Worm (Caenorhabditis elegans) whole organism, late embryonic: ENCODE data around the gene ergi-3.

Experiments used
- C38D4.7 ChIP-seq: fragments of 200-800 bp; sonication (Bioruptor generic); optimal IDR thresholded peaks from 2 replicates; lab custom pipeline; 2018; ENCODE audit warnings: mild to moderate bottlenecking, missing genetic modification characterization, moderate library complexity, missing compliant biosample characterization
- F13H6.1 ChIP-seq: sonication (generic microtip); optimal IDR thresholded peaks from 2 replicates; lab custom pipeline; 2016; ENCODE audit warnings: missing genetic modification characterization, missing compliant biosample characterization
- nhr-11 ChIP-seq: fragments of 150-350 bp; optimal IDR thresholded peaks from 2 replicates; lab custom pipeline; 2014; ENCODE audit warnings: missing biosample characterization, missing genetic modification characterization
- pag-3 ChIP-seq: sonication (generic microtip); optimal IDR thresholded peaks from 2 replicates; lab custom pipeline; 2016; ENCODE audit warnings: missing compliant biosample characterization, missing genetic modification characterization, borderline replicate concordance
- pqm-1 ChIP-seq: sonication (generic microtip); optimal IDR thresholded peaks from 2 replicates; lab custom pipeline; 2016; ENCODE audit warnings: missing genetic modification characterization, missing compliant biosample characterization
- ttx-3 ChIP-seq: sonication (generic microtip); optimal IDR thresholded peaks from 2 replicates; lab custom pipeline; 2016; ENCODE audit warnings: missing genetic modification reagents, missing genetic modification characterization, missing compliant biosample characterization

DNA sequence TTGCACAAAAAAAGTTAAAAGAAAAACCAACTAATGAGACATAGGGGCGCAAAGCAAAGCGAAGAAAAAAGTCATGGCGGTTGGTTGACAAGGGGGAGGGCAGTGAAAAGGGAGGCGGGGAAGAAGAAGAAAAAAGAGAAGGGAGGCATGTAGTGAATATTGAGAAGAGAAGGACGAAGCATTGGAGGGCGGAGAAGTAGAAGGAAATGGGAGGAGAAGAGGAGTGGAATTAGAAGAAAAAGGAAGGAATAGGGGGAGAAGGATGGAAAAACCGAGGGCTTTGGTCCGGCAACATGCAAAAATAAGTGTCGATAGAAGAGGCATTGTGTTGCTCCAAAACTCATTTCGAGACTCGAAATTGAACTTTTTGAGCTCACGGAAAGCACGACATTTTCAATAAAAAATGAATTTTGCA, 14.2 kb upstream of the ergi-3 start:
- TF ChIP-seq pqm-1 (tag; lab: Kevin White, UChicago) (no peak), nhr-11 (tag; lab: Kevin White, UChicago) (no peak), ttx-3 (tag; lab: Kevin White, UChicago) (no peak), F13H6.1 (tag; lab: Kevin White, UChicago) (peak; percentile 4), C38D4.7 (GFP tag; lab: Kevin White, UChicago) (no peak), pag-3 (tag; lab: Kevin White, UChicago) (no peak)
